Fruit fly (Drosophila melanogaster) whole organism, prepupa: ENCODE data around the gene CG5455.
A peak's percentile ranks its signal among the peaks of the same experiment; 100 is the strongest.

Experiments used
- Blimp-1 ChIP-seq: fragments of 200-800 bp; sonication (Bioruptor generic); optimal IDR thresholded peaks from 3 replicates; lab custom pipeline; 2017; ENCODE audit warnings: missing biosample characterization, missing genetic modification characterization, mild to moderate bottlenecking, moderate library complexity, missing genetic modification reagents
- CG10631 ChIP-seq: fragments of 200-800 bp; sonication (Bioruptor generic); optimal IDR thresholded peaks from 2 replicates; lab custom pipeline; 2016; ENCODE audit warnings: missing biosample characterization, missing genetic modification characterization
- CG10669 ChIP-seq: fragments of 200-800 bp; sonication (Bioruptor generic); optimal IDR thresholded peaks from 3 replicates; lab custom pipeline; 2018; ENCODE audit warnings: missing biosample characterization, mild to moderate bottlenecking, missing genetic modification characterization, moderate library complexity
- CG11294 ChIP-seq: fragments of 200-800 bp; sonication (Bioruptor generic); IDR thresholded peaks from 2 replicates; pipeline ENCODE4 v1.3.6; 2022; ENCODE audit warnings: missing biosample characterization, missing genetic modification characterization
- CG11762 ChIP-seq: fragments of 200-800 bp; sonication (Bioruptor generic); optimal IDR thresholded peaks from 3 replicates; lab custom pipeline; 2016; ENCODE audit warnings: missing biosample characterization, missing genetic modification characterization; ENCODE audit not compliant: insufficient read depth
- CG11902 ChIP-seq: fragments of 200-800 bp; sonication (Bioruptor generic); optimal IDR thresholded peaks from 3 replicates; lab custom pipeline; 2016; ENCODE audit warnings: missing biosample characterization, missing genetic modification characterization
- CG16779 ChIP-seq: fragments of 200-800 bp; sonication (Bioruptor generic); optimal IDR thresholded peaks from 3 replicates; lab custom pipeline; 2017; ENCODE audit warnings: missing biosample characterization, mild to moderate bottlenecking, missing genetic modification characterization
- CG3032 ChIP-seq: fragments of 200-800 bp; optimal IDR thresholded peaks from 2 replicates; lab custom pipeline; 2019; ENCODE audit warnings: missing biosample characterization, mild to moderate bottlenecking, missing genetic modification characterization, moderate library complexity
- CG31627 ChIP-seq: fragments of 200-800 bp; sonication (Bioruptor generic); optimal IDR thresholded peaks from 3 replicates; lab custom pipeline; 2016; ENCODE audit warnings: missing biosample characterization, missing genetic modification characterization
- CG32006 ChIP-seq: fragments of 200-800 bp; sonication (Bioruptor generic); optimal IDR thresholded peaks from 3 replicates; lab custom pipeline; 2017; ENCODE audit warnings: missing biosample characterization, mild to moderate bottlenecking, missing genetic modification characterization
- CG34406 ChIP-seq: fragments of 200-800 bp; sonication (Bioruptor generic); optimal IDR thresholded peaks from 3 replicates; lab custom pipeline; 2016; ENCODE audit warnings: missing biosample characterization, missing genetic modification characterization
- CG4318 ChIP-seq: fragments of 200-800 bp; sonication (Bioruptor generic); optimal IDR thresholded peaks from 3 replicates; lab custom pipeline; 2017; ENCODE audit warnings: missing biosample characterization, mild to moderate bottlenecking, missing genetic modification characterization
- CG6163 ChIP-seq: fragments of 200-800 bp; sonication (Bioruptor generic); IDR thresholded peaks from 3 replicates; pipeline ENCODE4 v1.3.6; 2022; ENCODE audit warnings: missing biosample characterization, missing genetic modification characterization
- CG6276 ChIP-seq: fragments of 200-800 bp; sonication (Bioruptor generic); optimal IDR thresholded peaks from 2 replicates; lab custom pipeline; 2017; ENCODE audit warnings: missing biosample characterization, mild to moderate bottlenecking, missing genetic modification characterization
- CG6792 ChIP-seq: fragments of 200-800 bp; sonication (Bioruptor generic); optimal IDR thresholded peaks from 3 replicates; lab custom pipeline; 2016; ENCODE audit warnings: missing biosample characterization, missing genetic modification characterization
- CG6808 ChIP-seq: fragments of 200-800 bp; sonication (Bioruptor generic); optimal IDR thresholded peaks from 3 replicates; lab custom pipeline; 2017; ENCODE audit warnings: missing biosample characterization, missing genetic modification characterization, mild to moderate bottlenecking, moderate library complexity, missing genetic modification reagents
- CG6854 ChIP-seq: fragments of 200-800 bp; sonication (Bioruptor generic); optimal IDR thresholded peaks from 2 replicates; lab custom pipeline; 2017; ENCODE audit warnings: missing biosample characterization, mild to moderate bottlenecking, missing genetic modification characterization
- CG7368 ChIP-seq: fragments of 200-800 bp; sonication (Bioruptor generic); optimal IDR thresholded peaks from 3 replicates; lab custom pipeline; 2016; ENCODE audit warnings: missing biosample characterization, missing genetic modification characterization
- CG8119 ChIP-seq: fragments of 200-800 bp; sonication (Bioruptor generic); IDR thresholded peaks from 3 replicates; pipeline ENCODE4 v1.3.6; 2022; ENCODE audit warnings: missing biosample characterization, missing genetic modification characterization
- CG8632 ChIP-seq: fragments of 200-800 bp; sonication (Bioruptor generic); optimal IDR thresholded peaks from 3 replicates; lab custom pipeline; 2016; ENCODE audit warnings: missing biosample characterization, missing genetic modification characterization
- CG9139 ChIP-seq: fragments of 200-800 bp; sonication (Bioruptor generic); optimal IDR thresholded peaks from 3 replicates; lab custom pipeline; 2017; ENCODE audit warnings: missing biosample characterization, mild to moderate bottlenecking, missing genetic modification characterization
- Eip78C ChIP-seq: fragments of 200-800 bp; sonication (Bioruptor generic); peaks from one replicate; lab custom pipeline; 2016; ENCODE audit warnings: missing biosample characterization, missing genetic modification characterization
- Eip93F ChIP-seq: fragments of 200-800 bp; sonication (Bioruptor generic); optimal IDR thresholded peaks from 2 replicates; lab custom pipeline; 2016; ENCODE audit warnings: missing biosample characterization, mild to moderate bottlenecking, missing genetic modification characterization
- Ets21C ChIP-seq: fragments of 200-800 bp; sonication (Bioruptor generic); optimal IDR thresholded peaks from 3 replicates; lab custom pipeline; 2016; ENCODE audit warnings: missing biosample characterization, missing genetic modification characterization
- Ets96B ChIP-seq: fragments of 200-800 bp; optimal IDR thresholded peaks from 2 replicates; lab custom pipeline; 2019; ENCODE audit warnings: missing biosample characterization, mild to moderate bottlenecking, missing genetic modification characterization, moderate library complexity
- Gug ChIP-seq: fragments of 200-800 bp; sonication (Bioruptor generic); IDR thresholded peaks from 2 replicates; pipeline ENCODE4 v1.3.6; 2022; ENCODE audit warnings: missing biosample characterization, missing genetic modification characterization
- Lpt ChIP-seq: fragments of 200-800 bp; sonication (Bioruptor generic); optimal IDR thresholded peaks from 3 replicates; lab custom pipeline; 2016; ENCODE audit warnings: missing biosample characterization, missing genetic modification characterization
- Met ChIP-seq: fragments of 200-800 bp; sonication (Bioruptor generic); optimal IDR thresholded peaks from 3 replicates; lab custom pipeline; 2016; ENCODE audit warnings: missing biosample characterization, missing genetic modification characterization
- OdsH ChIP-seq: fragments of 200-800 bp; sonication (Bioruptor generic); optimal IDR thresholded peaks from 3 replicates; lab custom pipeline; 2016; ENCODE audit warnings: missing biosample characterization, missing genetic modification characterization
- Smox ChIP-seq: fragments of 200-800 bp; sonication (Bioruptor generic); optimal IDR thresholded peaks from 3 replicates; lab custom pipeline; 2016; ENCODE audit warnings: missing biosample characterization, missing genetic modification characterization
- Sox102F ChIP-seq: fragments of 200-800 bp; sonication (Bioruptor generic); optimal IDR thresholded peaks from 2 replicates; lab custom pipeline; 2016; ENCODE audit warnings: missing biosample characterization, mild to moderate bottlenecking, missing genetic modification characterization
- Sox14 ChIP-seq: fragments of 200-800 bp; sonication (Bioruptor generic); optimal IDR thresholded peaks from 3 replicates; lab custom pipeline; 2016; ENCODE audit warnings: missing biosample characterization, missing genetic modification characterization
- Sox15 ChIP-seq: fragments of 200-800 bp; sonication (Bioruptor generic); optimal IDR thresholded peaks from 3 replicates; lab custom pipeline; 2016; ENCODE audit warnings: missing biosample characterization, missing genetic modification characterization
- achi ChIP-seq: fragments of 200-800 bp; sonication (Bioruptor generic); optimal IDR thresholded peaks from 3 replicates; lab custom pipeline; 2016; ENCODE audit warnings: missing biosample characterization, missing genetic modification characterization
- acj6 ChIP-seq: fragments of 200-800 bp; sonication (Bioruptor generic); optimal IDR thresholded peaks from 3 replicates; lab custom pipeline; 2016; ENCODE audit warnings: missing biosample characterization, missing genetic modification characterization
- cyc ChIP-seq: fragments of 200-800 bp; sonication (Bioruptor generic); optimal IDR thresholded peaks from 3 replicates; lab custom pipeline; 2016; ENCODE audit warnings: missing biosample characterization, missing genetic modification characterization
- dac ChIP-seq: fragments of 200-800 bp; sonication (Bioruptor generic); optimal IDR thresholded peaks from 2 replicates; lab custom pipeline; 2017; ENCODE audit warnings: missing biosample characterization, mild to moderate bottlenecking, missing genetic modification characterization
- dsx ChIP-seq: fragments of 200-800 bp; optimal IDR thresholded peaks from 3 replicates; lab custom pipeline; 2019; ENCODE audit warnings: missing biosample characterization, mild to moderate bottlenecking, missing genetic modification characterization, moderate library complexity; ENCODE audit not compliant: poor library complexity, severe bottlenecking
- eg ChIP-seq: fragments of 200-800 bp; sonication (Bioruptor generic); IDR thresholded peaks from 3 replicates; pipeline ENCODE4 v1.3.6; 2022; ENCODE audit warnings: missing biosample characterization, missing genetic modification characterization
- esn ChIP-seq: fragments of 200-800 bp; sonication (Bioruptor generic); optimal IDR thresholded peaks from 2 replicates; lab custom pipeline; 2016; ENCODE audit warnings: missing biosample characterization, mild to moderate bottlenecking, missing genetic modification characterization, moderate library complexity
- fd59A ChIP-seq: fragments of 200-800 bp; sonication (Bioruptor generic); optimal IDR thresholded peaks from 2 replicates; lab custom pipeline; 2017; ENCODE audit warnings: missing biosample characterization, mild to moderate bottlenecking, missing genetic modification characterization, missing genetic modification reagents
- fd85E ChIP-seq: fragments of 200-800 bp; sonication (Bioruptor generic); optimal IDR thresholded peaks from 3 replicates; lab custom pipeline; 2016; ENCODE audit warnings: missing biosample characterization, missing genetic modification characterization
- fkh ChIP-seq: fragments of 200-800 bp; sonication (Bioruptor generic); optimal IDR thresholded peaks from 3 replicates; lab custom pipeline; 2017; ENCODE audit warnings: missing biosample characterization, mild to moderate bottlenecking, missing genetic modification characterization, moderate library complexity
- pdm3 ChIP-seq: fragments of 200-800 bp; sonication (Bioruptor generic); optimal IDR thresholded peaks from 3 replicates; lab custom pipeline; 2016; ENCODE audit warnings: missing biosample characterization, missing genetic modification characterization
- spab ChIP-seq: fragments of 200-800 bp; sonication (Bioruptor generic); optimal IDR thresholded peaks from 2 replicates; lab custom pipeline; 2017; ENCODE audit warnings: missing biosample characterization, mild to moderate bottlenecking, missing genetic modification characterization, missing genetic modification reagents
- ss ChIP-seq, 2 experiments: fragments of 200-800 bp; sonication (Bioruptor generic); optimal IDR thresholded peaks; 2 replicates in 1 of 2; 3 replicates in 1 of 2; lab custom pipeline; 2017 to 2018; ENCODE audit warnings: mild to moderate bottlenecking in 2 of 2, missing biosample characterization in 2 of 2, missing genetic modification characterization in 2 of 2, moderate library complexity in 1 of 2
- svp ChIP-seq: fragments of 200-800 bp; sonication (Bioruptor generic); peaks from one replicate; lab custom pipeline; 2016; ENCODE audit warnings: missing biosample characterization, missing genetic modification characterization
- topi ChIP-seq: fragments of 200-800 bp; sonication (Bioruptor generic); optimal IDR thresholded peaks from 3 replicates; lab custom pipeline; 2016; ENCODE audit warnings: missing biosample characterization, missing genetic modification characterization
- vri ChIP-seq: fragments of 200-800 bp; sonication (Bioruptor generic); optimal IDR thresholded peaks from 3 replicates; lab custom pipeline; 2016; ENCODE audit warnings: missing biosample characterization, mild to moderate bottlenecking, missing genetic modification characterization

CG5455 gene

dm6 chr3R:26502072-26502471 is 40.7 kb downstream of the CG5455 start (continued):
- no peak for TF ChIP-seq cyc (GFP tag; lab: Kevin White, UChicago)
- peak; percentile 7 for TF ChIP-seq CG6276 (GFP tag; lab: Kevin White, UChicago)
- no peak for TF ChIP-seq vri (GFP tag; lab: Kevin White, UChicago)
- TF ChIP-seq Smox (GFP tag; lab: Kevin White, UChicago), result no peak
- TF ChIP-seq CG4318 (GFP tag; lab: Kevin White, UChicago), result peak; percentile 26
- no peak for TF ChIP-seq fd85E (GFP tag; lab: Kevin White, UChicago)
- TF ChIP-seq spab, result no peak
- peak; percentile 31 for TF ChIP-seq CG8632
- TF ChIP-seq CG3032 (tag; lab: Kevin White, UChicago), result peak; percentile 28
- peak; percentile 51 for TF ChIP-seq CG10631 (GFP tag; lab: Kevin White, UChicago)
- peak; percentile 53; the same call in 1 of the 3 replicates for TF ChIP-seq CG6163
- no peak for TF ChIP-seq Sox14 (GFP tag; lab: Kevin White, UChicago)

DNA sequence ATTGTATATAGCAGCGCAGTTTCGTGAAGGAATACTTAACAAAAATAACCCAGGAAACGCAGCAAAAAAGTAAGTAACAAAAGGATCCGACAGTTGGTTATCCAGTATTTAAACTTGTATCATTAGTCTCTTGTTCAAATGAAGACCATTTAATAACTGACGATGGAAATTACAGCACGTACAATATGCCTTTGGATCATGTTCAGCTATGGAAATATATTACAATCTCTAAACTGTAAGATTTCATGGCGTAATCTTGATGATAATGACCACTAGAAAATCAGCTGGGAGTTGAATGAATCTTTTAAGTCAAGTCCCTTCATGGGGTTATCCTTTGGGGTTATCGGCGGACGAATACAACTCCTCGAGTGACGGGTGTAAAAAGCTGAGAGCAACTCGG is 41.6 kb downstream of the CG5455 start:
- TF ChIP-seq CG11762 (GFP tag; lab: Kevin White, UChicago), result no peak
- no peak for TF ChIP-seq topi
- TF ChIP-seq Ets96B, result peak; percentile 27
- no peak for TF ChIP-seq fkh (GFP tag; lab: Kevin White, UChicago)
- no peak for TF ChIP-seq CG6808 (GFP tag; lab: Kevin White, UChicago)
- TF ChIP-seq CG34406 (GFP tag; lab: Kevin White, UChicago), result no peak
- TF ChIP-seq achi (GFP tag; lab: Kevin White, UChicago), result no peak
- TF ChIP-seq Sox14 (GFP tag; lab: Kevin White, UChicago), result peak; percentile 12
- TF ChIP-seq CG6792 (GFP tag; lab: Kevin White, UChicago), result no peak
- TF ChIP-seq spab, result no peak
- TF ChIP-seq CG7368 (GFP tag; lab: Kevin White, UChicago), result no peak
- no peak for TF ChIP-seq CG6276 (GFP tag; lab: Kevin White, UChicago)
- TF ChIP-seq Gug (GFP tag; lab: Robert Waterston, UW), result no peak
- no peak for TF ChIP-seq cyc (GFP tag; lab: Kevin White, UChicago)
- TF ChIP-seq CG9139 (GFP tag; lab: Kevin White, UChicago), result no peak
- TF ChIP-seq dsx (GFP tag; lab: Kevin White, UChicago), result no peak
- no peak for TF ChIP-seq CG6163
- no peak for TF ChIP-seq Blimp-1 (GFP tag; lab: Kevin White, UChicago)
- TF ChIP-seq Lpt, result no peak
- TF ChIP-seq Sox15 (GFP tag; lab: Kevin White, UChicago), result no peak
- TF ChIP-seq Met (GFP tag; lab: Kevin White, UChicago), result no peak
- TF ChIP-seq CG8119 (GFP tag; lab: Robert Waterston, UW), result no peak
- TF ChIP-seq CG16779, result no peak
- TF ChIP-seq eg, result no peak
- TF ChIP-seq Eip93F (GFP tag; lab: Kevin White, UChicago), result no peak
- TF ChIP-seq svp (GFP tag; lab: Kevin White, UChicago), result no peak
- TF ChIP-seq dac (GFP tag; lab: Kevin White, UChicago), result no peak
- no peak for TF ChIP-seq vri (GFP tag; lab: Kevin White, UChicago)
- TF ChIP-seq CG4318 (GFP tag; lab: Kevin White, UChicago), result no peak
- TF ChIP-seq fd85E (GFP tag; lab: Kevin White, UChicago), result no peak
- TF ChIP-seq CG8632, result no peak
- TF ChIP-seq esn (GFP tag; lab: Kevin White, UChicago), result no peak
- TF ChIP-seq CG6854 (GFP tag; lab: Kevin White, UChicago), result no peak
- peak; percentile 2 for TF ChIP-seq Sox102F
- TF ChIP-seq Ets21C (GFP tag; lab: Kevin White, UChicago), result no peak
- TF ChIP-seq pdm3, result peak; percentile 23
- TF ChIP-seq CG10669 (GFP tag; lab: Kevin White, UChicago), result peak; percentile 23
- peak in 1 of 2 experiments; percentile 17 for TF ChIP-seq ss (GFP tag; optimal IDR thresholded peaks at IDR 0.05; lab: Kevin White, UChicago)
- peak; percentile 9 for TF ChIP-seq CG31627 (GFP tag; lab: Kevin White, UChicago)
- TF ChIP-seq CG11294 (GFP tag; lab: Robert Waterston, UW), result no peak
- TF ChIP-seq OdsH (GFP tag; lab: Kevin White, UChicago), result peak; percentile 14
- TF ChIP-seq Eip78C (GFP tag; lab: Kevin White, UChicago), result peak; percentile 74
- TF ChIP-seq CG11902 (GFP tag; lab: Kevin White, UChicago), result no peak
- TF ChIP-seq CG32006 (GFP tag; lab: Kevin White, UChicago), result peak; percentile 39
- no peak for TF ChIP-seq Smox (GFP tag; lab: Kevin White, UChicago)
- peak; percentile 22 for TF ChIP-seq fd59A (GFP tag; lab: Kevin White, UChicago)
- TF ChIP-seq acj6 (GFP tag; lab: Kevin White, UChicago), result peak; percentile 37
